Worm (Caenorhabditis elegans): Measurements from ENCODE around the gene R07E5.17.

DNA sequence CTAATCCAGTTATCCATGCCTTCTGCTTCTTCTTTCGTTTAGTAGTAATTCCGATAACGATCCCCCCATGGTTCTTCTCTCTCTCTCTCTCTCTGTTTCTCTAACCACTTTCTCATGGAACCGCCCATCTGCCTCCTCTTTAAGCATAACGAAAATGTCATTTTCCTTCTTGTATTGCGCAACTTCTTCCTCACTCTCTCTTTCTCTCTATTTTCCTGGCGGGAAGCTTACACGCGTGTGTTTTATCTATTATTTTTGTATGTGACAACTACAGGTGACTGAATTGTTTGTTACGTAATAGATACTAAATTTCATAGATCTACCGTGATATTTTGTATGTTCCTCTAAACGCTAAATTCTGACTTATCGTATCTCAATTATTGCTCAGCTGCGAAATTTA lies 13.8 kb downstream of the R07E5.17 start:
- no peak for TF ChIP-seq ceh-63 (GFP tag; optimal IDR thresholded peaks at IDR 0.05)
- TF ChIP-seq ama-1 (optimal IDR thresholded peaks at IDR 0.05), result no peak
- TF ChIP-seq unc-62 (GFP tag; optimal IDR thresholded peaks at IDR 0.05), result no peak
- TF ChIP-seq nhr-11 (tag; optimal IDR thresholded peaks at IDR 0.05), result no peak
- no peak for TF ChIP-seq ceh-82 (tag; optimal IDR thresholded peaks at IDR 0.05)
- TF ChIP-seq nhr-47 (tag; optimal IDR thresholded peaks at IDR 0.05), result no peak
- no peak for TF ChIP-seq nhr-28 (tag; optimal IDR thresholded peaks at IDR 0.05)
- no peak for TF ChIP-seq sup-37 (GFP tag; optimal IDR thresholded peaks at IDR 0.05)
- no peak for TF ChIP-seq unc-86 (tag; optimal IDR thresholded peaks at IDR 0.05)
- TF ChIP-seq nhr-90 (tag; optimal IDR thresholded peaks at IDR 0.05; ENCODE audit: poor library complexity), result no peak
- TF ChIP-seq skn-1 (tag; optimal IDR thresholded peaks at IDR 0.05), result no peak

All from whole organism, L1 larva.